Fruit fly (Drosophila melanogaster) whole organism, embryonic: ENCODE measurements around the gene CG5376.

Source experiments
- Ada2b ChIP-seq: fragments of 200-800 bp; sonication (Bioruptor generic); IDR thresholded peaks from 2 replicates; pipeline ENCODE4 v1.3.6; 2022; ENCODE audit warnings: missing biosample characterization, missing genetic modification characterization
- Asciz ChIP-seq: fragments of 200-800 bp; sonication (Bioruptor generic); optimal IDR thresholded peaks from 2 replicates; lab custom pipeline; 2017; ENCODE audit warnings: missing biosample characterization, mild to moderate bottlenecking, missing genetic modification characterization, missing genetic modification reagents
- CG10147 ChIP-seq: fragments of 200-800 bp; sonication (Bioruptor generic); optimal IDR thresholded peaks from 2 replicates; lab custom pipeline; 2019; ENCODE audit warnings: missing biosample characterization, mild to moderate bottlenecking, missing genetic modification characterization, moderate library complexity
- CG10543 ChIP-seq: fragments of 200-800 bp; sonication (Bioruptor generic); optimal IDR thresholded peaks from 3 replicates; lab custom pipeline; 2017; ENCODE audit warnings: missing biosample characterization, mild to moderate bottlenecking, missing genetic modification characterization, moderate library complexity
- CG11695 ChIP-seq: fragments of 200-800 bp; sonication (Bioruptor generic); IDR thresholded peaks from 3 replicates; pipeline ENCODE4 v1.3.6; 2022; ENCODE audit warnings: missing biosample characterization, missing genetic modification characterization
- CG13287 ChIP-seq: fragments of 200-800 bp; sonication (Bioruptor generic); IDR thresholded peaks from 2 replicates; pipeline ENCODE4 v1.3.6; 2022; ENCODE audit warnings: missing biosample characterization, missing genetic modification characterization; ENCODE audit not compliant: partially characterized antibody
- CG14050 ChIP-seq: fragments of 200-800 bp; sonication (Bioruptor generic); IDR thresholded peaks from 3 replicates; pipeline ENCODE4 v1.3.6; 2022; ENCODE audit warnings: missing biosample characterization, missing genetic modification characterization
- CG1603 ChIP-seq: fragments of 200-800 bp; sonication (Bioruptor generic); optimal IDR thresholded peaks from 2 replicates; lab custom pipeline; 2019; ENCODE audit warnings: missing biosample characterization, mild to moderate bottlenecking, missing genetic modification characterization, moderate library complexity
- CG16815 ChIP-seq: fragments of 200-800 bp; sonication (Bioruptor generic); optimal IDR thresholded peaks from 3 replicates; lab custom pipeline; 2017; ENCODE audit warnings: missing biosample characterization, mild to moderate bottlenecking, missing genetic modification characterization
- CG18011 ChIP-seq: fragments of 200-800 bp; sonication (Bioruptor generic); optimal IDR thresholded peaks from 2 replicates; lab custom pipeline; 2017; ENCODE audit warnings: missing biosample characterization, missing genetic modification characterization, mild to moderate bottlenecking, moderate library complexity, missing genotype
- CG18262 ChIP-seq: fragments of 200-800 bp; optimal IDR thresholded peaks from 3 replicates; lab custom pipeline; 2019; ENCODE audit warnings: missing biosample characterization, mild to moderate bottlenecking, missing genetic modification characterization, moderate library complexity
- CG18599 ChIP-seq: fragments of 200-800 bp; sonication (Bioruptor generic); optimal IDR thresholded peaks from 3 replicates; lab custom pipeline; 2017; ENCODE audit warnings: missing biosample characterization, missing genetic modification characterization, mild to moderate bottlenecking, moderate library complexity, missing genetic modification reagents
- CG18619 ChIP-seq: fragments of 200-800 bp; sonication (Bioruptor generic); optimal IDR thresholded peaks from 3 replicates; lab custom pipeline; 2017; ENCODE audit warnings: missing biosample characterization, mild to moderate bottlenecking, missing genetic modification characterization
- CG2889 ChIP-seq: fragments of 200-800 bp; sonication (Bioruptor generic); IDR thresholded peaks from 3 replicates; pipeline ENCODE4 v1.3.6; 2022; ENCODE audit warnings: missing biosample characterization, missing genetic modification characterization
- CG5180 ChIP-seq: fragments of 200-800 bp; sonication (Bioruptor generic); optimal IDR thresholded peaks from 3 replicates; lab custom pipeline; 2017; ENCODE audit warnings: missing biosample characterization, missing genetic modification characterization, mild to moderate bottlenecking, moderate library complexity, missing genetic modification reagents
- CG5953 ChIP-seq: fragments of 200-800 bp; sonication (Bioruptor generic); IDR thresholded peaks from 2 replicates; pipeline ENCODE4 v1.3.6; 2022; ENCODE audit warnings: missing biosample characterization, missing genetic modification characterization
- CG9817 ChIP-seq: fragments of 200-800 bp; sonication (Bioruptor generic); optimal IDR thresholded peaks from 2 replicates; lab custom pipeline; 2018; ENCODE audit warnings: missing biosample characterization, mild to moderate bottlenecking, missing genetic modification characterization, moderate library complexity
- Dbx ChIP-seq: fragments of 200-800 bp; sonication (Bioruptor generic); IDR thresholded peaks from 3 replicates; pipeline ENCODE4 v1.3.6; 2022; ENCODE audit warnings: missing biosample characterization, missing genetic modification characterization
- Dip3 ChIP-seq: fragments of 200-800 bp; sonication (Bioruptor generic); optimal IDR thresholded peaks from 3 replicates; lab custom pipeline; 2016; ENCODE audit warnings: missing biosample characterization, missing genetic modification characterization
- Ets65A ChIP-seq: fragments of 200-800 bp; sonication (Bioruptor generic); peaks from one replicate; lab custom pipeline; 2016; ENCODE audit warnings: missing biosample characterization, missing genetic modification characterization
- Gug ChIP-seq: fragments of 200-800 bp; sonication (Bioruptor generic); IDR thresholded peaks from 4 replicates; pipeline ENCODE4 v1.3.6; 2022; ENCODE audit warnings: missing biosample characterization, missing genetic modification characterization
- Hr78 ChIP-seq, 2 experiments: fragments of 200-800 bp in 1 of 2; fragments of >200 bp in 1 of 2; sonication (Bioruptor generic) in 1 of 2; optimal IDR thresholded peaks; 2 replicates each; lab custom pipeline; 2017 to 2019; ENCODE audit warnings: missing biosample characterization in 2 of 2, missing genetic modification characterization in 2 of 2, mild to moderate bottlenecking in 1 of 2, moderate library complexity in 1 of 2
- Lpt ChIP-seq: fragments of >200 bp; optimal IDR thresholded peaks from 2 replicates; lab custom pipeline; 2018; ENCODE audit warnings: missing biosample characterization, missing genetic modification characterization
- MESR4 ChIP-seq: fragments of 200-800 bp; sonication (Bioruptor generic); optimal IDR thresholded peaks from 2 replicates; lab custom pipeline; 2018; ENCODE audit warnings: missing biosample characterization, mild to moderate bottlenecking, missing genetic modification characterization, moderate library complexity
- NC2α ChIP-seq: fragments of 200-800 bp; sonication (Bioruptor generic); optimal IDR thresholded peaks from 2 replicates; lab custom pipeline; 2016; ENCODE audit warnings: missing biosample characterization, missing genetic modification characterization
- NC2β ChIP-seq: fragments of 200-800 bp; sonication (Bioruptor generic); optimal IDR thresholded peaks from 2 replicates; lab custom pipeline; 2016; ENCODE audit warnings: missing biosample characterization, missing genetic modification characterization
- Scr ChIP-seq: fragments of 200-800 bp; sonication (Bioruptor generic); IDR thresholded peaks from 2 replicates; pipeline ENCODE4 v1.3.6; 2022; ENCODE audit warnings: missing biosample characterization, missing genetic modification characterization; ENCODE audit not compliant: partially characterized antibody
- Sin3A ChIP-seq: fragments of >200 bp; optimal IDR thresholded peaks from 2 replicates; lab custom pipeline; 2018
- Six4 ChIP-seq: fragments of 200-800 bp; sonication (Bioruptor generic); optimal IDR thresholded peaks from 2 replicates; lab custom pipeline; 2016; ENCODE audit warnings: missing biosample characterization, missing genetic modification characterization
- Sox102F ChIP-seq: fragments of 200-800 bp; sonication (Bioruptor generic); optimal IDR thresholded peaks from 2 replicates; lab custom pipeline; 2018; ENCODE audit warnings: missing biosample characterization, mild to moderate bottlenecking, missing genetic modification characterization, moderate library complexity
- Spps ChIP-seq: fragments of 200-800 bp; sonication (Bioruptor generic); optimal IDR thresholded peaks from 2 replicates; lab custom pipeline; 2018; ENCODE audit warnings: missing biosample characterization, mild to moderate bottlenecking, missing genetic modification characterization
- Taf1 ChIP-seq: fragments of 200-800 bp; sonication (Bioruptor generic); IDR thresholded peaks from 2 replicates; pipeline ENCODE4 v1.3.6; 2022; ENCODE audit warnings: missing biosample characterization, missing genetic modification characterization
- Xbp1 ChIP-seq: fragments of 200-800 bp; sonication (Bioruptor generic); optimal IDR thresholded peaks from 3 replicates; lab custom pipeline; 2016; ENCODE audit warnings: missing biosample characterization, mild to moderate bottlenecking, missing genetic modification characterization
- az2 ChIP-seq: fragments of 200-800 bp; sonication (Bioruptor generic); optimal IDR thresholded peaks from 3 replicates; lab custom pipeline; 2016; ENCODE audit warnings: missing biosample characterization, missing genetic modification characterization
- bcd ChIP-seq: fragments of 200-800 bp; sonication (Bioruptor generic); optimal IDR thresholded peaks from 2 replicates; lab custom pipeline; 2017; ENCODE audit warnings: missing biosample characterization, mild to moderate bottlenecking, missing genetic modification characterization
- chinmo ChIP-seq: fragments of 200-800 bp; sonication (Bioruptor generic); IDR thresholded peaks from 4 replicates; pipeline ENCODE4 v1.3.6; 2022; ENCODE audit warnings: missing biosample characterization, missing genetic modification characterization; ENCODE audit not compliant: partially characterized antibody
- cwo ChIP-seq: fragments of 200-800 bp; sonication (Bioruptor generic); optimal IDR thresholded peaks from 3 replicates; lab custom pipeline; 2017; ENCODE audit warnings: missing biosample characterization, missing genetic modification characterization, mild to moderate bottlenecking, moderate library complexity, missing genetic modification reagents
- da ChIP-seq: fragments of 200-800 bp; sonication (Bioruptor generic); optimal IDR thresholded peaks from 2 replicates; lab custom pipeline; 2016; ENCODE audit warnings: missing biosample characterization, missing genetic modification characterization
- dpn ChIP-seq, 2 experiments: fragments of 200-800 bp; sonication (Bioruptor generic); optimal IDR thresholded peaks; 3 replicates each; lab custom pipeline; 2016; ENCODE audit warnings: missing biosample characterization in 2 of 2, missing genetic modification characterization in 2 of 2
- ewg ChIP-seq: fragments of 200-800 bp; sonication (Bioruptor generic); optimal IDR thresholded peaks from 3 replicates; lab custom pipeline; 2017; ENCODE audit warnings: mild to moderate bottlenecking, missing biosample characterization, missing genetic modification reagents, missing genetic modification characterization
- gt ChIP-seq: fragments of 200-800 bp; sonication (Bioruptor generic); IDR thresholded peaks from 2 replicates; pipeline ENCODE4 v1.3.6; 2022; ENCODE audit warnings: missing biosample characterization, missing genetic modification characterization
- h ChIP-seq: fragments of >200 bp; optimal IDR thresholded peaks from 2 replicates; lab custom pipeline; 2017
- lmd ChIP-seq: fragments of 200-800 bp; sonication (Bioruptor generic); IDR thresholded peaks from 2 replicates; pipeline ENCODE4 v1.3.6; 2022; ENCODE audit warnings: missing biosample characterization, missing genetic modification characterization
- pfk ChIP-seq: fragments of 200-800 bp; sonication (Bioruptor generic); optimal IDR thresholded peaks from 2 replicates; lab custom pipeline; 2018; ENCODE audit warnings: missing biosample characterization, mild to moderate bottlenecking, missing genetic modification characterization, moderate library complexity
- pum ChIP-seq: fragments of 200-800 bp; sonication (Bioruptor generic); optimal IDR thresholded peaks from 2 replicates; lab custom pipeline; 2016; ENCODE audit warnings: missing biosample characterization, missing genetic modification characterization
- ranshi ChIP-seq: fragments of 200-800 bp; sonication (Bioruptor generic); IDR thresholded peaks from 2 replicates; pipeline ENCODE4 v1.3.6; 2022; ENCODE audit warnings: missing biosample characterization, missing genetic modification characterization
- scrt ChIP-seq: fragments of 200-800 bp; sonication (Bioruptor generic); optimal IDR thresholded peaks from 2 replicates; lab custom pipeline; 2018; ENCODE audit warnings: missing biosample characterization, mild to moderate bottlenecking, missing genetic modification characterization, moderate library complexity
- sna ChIP-seq: fragments of 200-800 bp; sonication (Bioruptor generic); IDR thresholded peaks from 2 replicates; pipeline ENCODE4 v1.3.6; 2022; ENCODE audit warnings: missing biosample characterization, missing genetic modification characterization; ENCODE audit not compliant: partially characterized antibody
- ssp ChIP-seq: fragments of 200-800 bp; sonication (Bioruptor generic); IDR thresholded peaks from 2 replicates; pipeline ENCODE4 v1.3.6; 2022; ENCODE audit warnings: missing biosample characterization, missing genetic modification characterization
- sug ChIP-seq: fragments of 200-800 bp; optimal IDR thresholded peaks from 2 replicates; lab custom pipeline; 2019; ENCODE audit warnings: missing biosample characterization, mild to moderate bottlenecking, missing genetic modification characterization, moderate library complexity
- wdn ChIP-seq: fragments of 200-800 bp; sonication (Bioruptor generic); IDR thresholded peaks from 2 replicates; pipeline ENCODE4 v1.3.6; 2022; ENCODE audit warnings: missing biosample characterization, missing genetic modification characterization

The CG5376 gene

DNA sequence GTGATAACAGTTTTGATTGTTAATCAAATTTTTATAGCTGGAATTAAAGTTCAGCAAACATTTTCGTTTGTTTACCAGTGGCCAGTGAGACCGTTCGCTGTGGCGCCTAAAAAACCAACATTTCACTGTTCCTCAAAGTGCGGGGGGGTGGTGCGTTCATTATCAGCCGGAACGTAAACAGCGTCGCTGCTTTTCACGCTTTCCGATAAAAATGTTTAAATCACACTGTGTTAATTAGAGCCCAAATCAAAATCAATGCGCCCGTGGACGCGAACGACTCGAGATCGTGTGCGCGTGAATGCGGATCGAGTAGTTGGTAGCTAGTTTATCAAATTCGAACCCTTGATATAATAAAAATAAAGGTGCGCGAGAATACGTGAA is 40.9 kb downstream of the CG5376 start, which contains the start of gene CG34376 (continued):
- TF ChIP-seq gt (no peak), CG1603 (tag; lab: Kevin White, UChicago) (peak; percentile 72), NC2α (no peak), CG5180 (GFP tag; lab: Kevin White, UChicago) (no peak), scrt (GFP tag; lab: Kevin White, UChicago) (peak; percentile 18), dpn (GFP tag; optimal IDR thresholded peaks at IDR 0.05; lab: Kevin White, UChicago) (peak in 1 of 2 experiments; percentile 9), CG14050 (GFP tag; lab: Robert Waterston, UW) (peak; percentile 59; the same call in 1 of the 3 replicates), pum (GFP tag; lab: Kevin White, UChicago) (no peak), h (lab: Kevin White, UChicago) (no peak), CG18599 (GFP tag; lab: Kevin White, UChicago) (peak; percentile 49), ranshi (GFP tag; lab: Robert Waterston, UW) (peak; percentile 9; the same call in 1 of the 2 replicates), sna (GFP tag; lab: Robert Waterston, UW) (peak; percentile 41; the same call in 1 of the 2 replicates), ssp (GFP tag; lab: Robert Waterston, UW) (peak; percentile 58), Hr78 (GFP tag; optimal IDR thresholded peaks at IDR 0.05; lab: Kevin White, UChicago) (peak in 1 of 2 experiments; percentile 33), da (GFP tag; lab: Kevin White, UChicago) (no peak), ewg (GFP tag; lab: Kevin White, UChicago) (peak; percentile 48), chinmo (GFP tag; lab: Robert Waterston, UW) (0 out of 4 replicates have a peak, but pooled peaks have one; percentile 44), Ets65A (peak; percentile 88), CG5953 (no peak), Sox102F (GFP tag; lab: Kevin White, UChicago) (peak; percentile 35), CG11695 (GFP tag; lab: Robert Waterston, UW) (peak; percentile 36; the same call in 1 of the 3 replicates), Lpt (no peak), Sin3A (peak; percentile 32), MESR4 (GFP tag; lab: Kevin White, UChicago) (peak; percentile 52), Ada2b (peak; percentile 48), sug (tag; lab: Kevin White, UChicago) (peak; percentile 61), Taf1 (GFP tag; lab: Robert Waterston, UW) (no peak), az2 (GFP tag; lab: Kevin White, UChicago) (peak; percentile 5), Xbp1 (GFP tag; lab: Kevin White, UChicago) (peak; percentile 16), pfk (peak; percentile 25), NC2β (no peak), CG16815 (no peak), bcd (GFP tag; lab: Kevin White, UChicago) (peak; percentile 28), Dbx (peak; percentile 49; the same call in 1 of the 3 replicates), Spps (no peak), CG13287 (GFP tag; lab: Robert Waterston, UW) (peak; percentile 26; the same call in 1 of the 2 replicates), CG18619 (no peak), lmd (GFP tag; lab: Robert Waterston, UW) (peak; percentile 45), CG2889 (GFP tag; lab: Robert Waterston, UW) (peak; percentile 58), Asciz (GFP tag; lab: Kevin White, UChicago) (peak; percentile 35), wdn (0 out of 2 replicates have a peak, but pooled peaks have one; percentile 39), CG18262 (peak; percentile 29), CG10147 (GFP tag; lab: Kevin White, UChicago) (peak; percentile 0), Dip3 (GFP tag; lab: Kevin White, UChicago) (no peak), CG9817 (tag; lab: Kevin White, UChicago) (peak; percentile 11), Six4 (no peak), Scr (no peak), Gug (GFP tag; lab: Robert Waterston, UW) (peak; percentile 18; the same call in 1 of the 4 replicates), CG18011 (GFP tag; lab: Kevin White, UChicago) (no peak), cwo (GFP tag; lab: Kevin White, UChicago) (no peak), CG10543 (GFP tag; lab: Kevin White, UChicago) (peak; percentile 77)
